Worm (Caenorhabditis elegans): ENCODE measurements around the gene fbxa-164.

fbxa-164 gene

ce11 chrII:1576030-1576429 lies 37.8 kb downstream of the fbxa-164 start, which contains the start of gene K05F6.10:
Gene K05F6.10, minus strand, starts transcription at chrII:1576130.
- TF ChIP-seq ceh-90 (tag; optimal IDR thresholded peaks at IDR 0.05): no peak
- no peak for TF ChIP-seq jun-1 (tag; optimal IDR thresholded peaks at IDR 0.05)
- no peak for TF ChIP-seq irx-1 (tag; optimal IDR thresholded peaks at IDR 0.05)
- TF ChIP-seq egl-13 (tag; optimal IDR thresholded peaks at IDR 0.05): no peak
- no peak for TF ChIP-seq pag-3 (tag; optimal IDR thresholded peaks at IDR 0.05; ENCODE audit: borderline replicate concordance, insufficient read depth)
- TF ChIP-seq hlh-4 (tag; optimal IDR thresholded peaks at IDR 0.05): no peak
- no peak for TF ChIP-seq unc-30 (tag; optimal IDR thresholded peaks at IDR 0.05)
- TF ChIP-seq fos-1 (tag; optimal IDR thresholded peaks at IDR 0.05): no peak
- TF ChIP-seq blmp-1 (tag; optimal IDR thresholded peaks at IDR 0.05): no peak
- no peak for TF ChIP-seq ztf-4 (tag; optimal IDR thresholded peaks at IDR 0.05)
- TF ChIP-seq aha-1 (tag; optimal IDR thresholded peaks at IDR 0.05): no peak
- TF ChIP-seq ceh-88 (GFP tag; IDR thresholded peaks at IDR 0.05): no peak

- TF ChIP-seq egl-27 (tag; optimal IDR thresholded peaks at IDR 0.05) (no peak), fkh-10 (GFP tag; optimal IDR thresholded peaks at IDR 0.05) (no peak), nhr-28 (tag; optimal IDR thresholded peaks at IDR 0.05) (no peak), nhr-85 (tag) (no peak), jun-1 (tag; optimal IDR thresholded peaks at IDR 0.05) (no peak), isw-1 (GFP tag; IDR thresholded peaks at IDR 0.05) (no peak), pag-3 (tag; optimal IDR thresholded peaks at IDR 0.05; ENCODE audit: borderline replicate concordance, insufficient read depth) (no peak), nhr-90 (tag; optimal IDR thresholded peaks at IDR 0.05; ENCODE audit: poor library complexity) (no peak), nhr-20 (tag; optimal IDR thresholded peaks at IDR 0.05) (no peak), rnt-1 (tag; optimal IDR thresholded peaks at IDR 0.05) (no peak), snu-23 (GFP tag; optimal IDR thresholded peaks at IDR 0.05) (no peak), fos-1 (tag; optimal IDR thresholded peaks at IDR 0.05) (no peak), lin-13 (GFP tag; optimal IDR thresholded peaks at IDR 0.05) (no peak)
These were observed 42.8 kb downstream of the fbxa-164 start, which contains the start of gene fbxb-46 for ce11 chrII:1571032-1571431. Gene fbxb-46, minus strand, starts transcription at chrII:1571132.

ce11 chrII:1568214-1568613 lies 45.7 kb downstream of the fbxa-164 start, which contains the start of gene fbxb-49:
Gene fbxb-49, plus strand, starts transcription at chrII:1568514.
- no peak for TF ChIP-seq grh-1 (GFP tag; IDR thresholded peaks at IDR 0.05)

ce11 chrII:1567646-1568045 lies 46.2 kb downstream of the fbxa-164 start, which contains the start of gene K05F6.8:
Gene K05F6.8, minus strand, starts transcription at chrII:1567746.
- TF ChIP-seq unc-130 (tag; optimal IDR thresholded peaks at IDR 0.05): no peak
- no peak for TF ChIP-seq ceh-90 (tag; optimal IDR thresholded peaks at IDR 0.05)
- no peak for TF ChIP-seq tbx-2 (tag; optimal IDR thresholded peaks at IDR 0.05)
- no peak for TF ChIP-seq fkh-8 (tag; optimal IDR thresholded peaks at IDR 0.05)

Measured in whole organism, L1 larva.